Fruit fly (Drosophila melanogaster) whole organism, embryonic: Measurements from ENCODE around the gene CG14036.

ENCODE experiments used
- CG11398 ChIP-seq: fragments of 200-800 bp; sonication (Bioruptor generic); optimal IDR thresholded peaks from 2 replicates; lab custom pipeline; 2016; ENCODE audit warnings: missing biosample characterization, missing genetic modification characterization
- CG11560 ChIP-seq: fragments of 200-800 bp; sonication (Bioruptor generic); IDR thresholded peaks from 3 replicates; pipeline ENCODE4 v1.3.6; 2022; ENCODE audit warnings: missing biosample characterization, missing genetic modification characterization
- CG12155 ChIP-seq: fragments of 200-800 bp; sonication (Bioruptor generic); optimal IDR thresholded peaks from 3 replicates; lab custom pipeline; 2016; ENCODE audit warnings: missing biosample characterization, missing genetic modification characterization
- CG14965 ChIP-seq: fragments of 200-800 bp; sonication (Bioruptor generic); optimal IDR thresholded peaks from 2 replicates; lab custom pipeline; 2016; ENCODE audit warnings: missing biosample characterization, missing genetic modification characterization, borderline replicate concordance
- CG17829 ChIP-seq: fragments of 200-800 bp; optimal IDR thresholded peaks from 2 replicates; lab custom pipeline; 2019; ENCODE audit warnings: missing biosample characterization, mild to moderate bottlenecking, missing genetic modification characterization, moderate library complexity
- CG4617 ChIP-seq: fragments of 200-800 bp; sonication (Bioruptor generic); optimal IDR thresholded peaks from 3 replicates; lab custom pipeline; 2016; ENCODE audit warnings: missing biosample characterization, missing genetic modification characterization, borderline replicate concordance
- CG5245 ChIP-seq: fragments of 200-800 bp; sonication (Bioruptor generic); optimal IDR thresholded peaks from 3 replicates; lab custom pipeline; 2016; ENCODE audit warnings: missing biosample characterization, missing genetic modification characterization
- CG6683 ChIP-seq: fragments of 200-800 bp; sonication (Bioruptor generic); optimal IDR thresholded peaks from 2 replicates; lab custom pipeline; 2017; ENCODE audit warnings: missing biosample characterization, mild to moderate bottlenecking, missing genetic modification characterization, missing genetic modification reagents
- CG7745 ChIP-seq: fragments of 200-800 bp; sonication (Bioruptor generic); optimal IDR thresholded peaks from 2 replicates; lab custom pipeline; 2018; ENCODE audit warnings: missing biosample characterization, mild to moderate bottlenecking, missing genetic modification characterization, moderate library complexity
- CG7786 ChIP-seq: fragments of 200-800 bp; sonication (Bioruptor generic); optimal IDR thresholded peaks from 2 replicates; lab custom pipeline; 2016; ENCODE audit warnings: missing biosample characterization, missing genetic modification characterization
- CG8765 ChIP-seq: fragments of 200-800 bp; sonication (Bioruptor generic); IDR thresholded peaks from 2 replicates; pipeline ENCODE4 v1.3.6; 2022; ENCODE audit warnings: missing biosample characterization, missing genetic modification characterization
- CG9215 ChIP-seq: fragments of 200-800 bp; sonication (Bioruptor generic); IDR thresholded peaks from 2 replicates; pipeline ENCODE4 v1.3.6; 2022; ENCODE audit warnings: missing biosample characterization, missing genetic modification characterization
- CTCF ChIP-seq: fragments of 200-800 bp; sonication (Bioruptor generic); optimal IDR thresholded peaks from 2 replicates; lab custom pipeline; 2017; ENCODE audit warnings: missing biosample characterization, mild to moderate bottlenecking, missing genetic modification characterization, moderate library complexity
- Camta ChIP-seq: fragments of 200-800 bp; sonication (Bioruptor generic); optimal IDR thresholded peaks from 2 replicates; lab custom pipeline; 2016; ENCODE audit warnings: missing biosample characterization, missing genetic modification characterization
- Deaf1 ChIP-seq: fragments of 200-800 bp; optimal IDR thresholded peaks from 3 replicates; lab custom pipeline; 2019; ENCODE audit warnings: missing biosample characterization, mild to moderate bottlenecking, missing genetic modification characterization, moderate library complexity
- Doc3 ChIP-seq: fragments of 200-800 bp; sonication (Bioruptor generic); IDR thresholded peaks from 3 replicates; pipeline ENCODE4 v1.3.6; 2022; ENCODE audit warnings: missing biosample characterization, missing genetic modification characterization; ENCODE audit not compliant: partially characterized antibody
- HLH4C ChIP-seq: fragments of 200-800 bp; sonication (Bioruptor generic); IDR thresholded peaks from 3 replicates; pipeline ENCODE4 v1.3.6; 2022; ENCODE audit warnings: missing biosample characterization, missing genetic modification characterization; ENCODE audit not compliant: partially characterized antibody
- MTF-1 ChIP-seq: fragments of 200-800 bp; sonication (Bioruptor generic); optimal IDR thresholded peaks from 2 replicates; lab custom pipeline; 2018; ENCODE audit warnings: missing biosample characterization, mild to moderate bottlenecking, missing genetic modification characterization, borderline replicate concordance
- Meics ChIP-seq: fragments of 200-800 bp; sonication (Bioruptor generic); optimal IDR thresholded peaks from 2 replicates; lab custom pipeline; 2017; ENCODE audit warnings: missing biosample characterization, mild to moderate bottlenecking, missing genetic modification characterization
- NFAT ChIP-seq: fragments of 200-800 bp; sonication (Bioruptor generic); IDR thresholded peaks from 2 replicates; pipeline ENCODE4 v1.3.6; 2022; ENCODE audit warnings: missing biosample characterization, missing genetic modification characterization
- Rfx ChIP-seq: fragments of 200-800 bp; sonication (Bioruptor generic); IDR thresholded peaks from 2 replicates; pipeline ENCODE4 v1.3.6; 2022; ENCODE audit warnings: missing biosample characterization, missing genetic modification characterization
- Stat92E ChIP-seq, 3 experiments: fragments of >200 bp in 2 of 3; fragments of 200-800 bp in 1 of 3; sonication (Bioruptor generic) in 1 of 3; optimal IDR thresholded peaks; 2 replicates each; lab custom pipeline; 2017 to 2019; ENCODE audit warnings: missing biosample characterization in 3 of 3, missing genetic modification characterization in 3 of 3, mild to moderate bottlenecking in 1 of 3, moderate library complexity in 1 of 3
- Taf1 ChIP-seq: fragments of 200-800 bp; sonication (Bioruptor generic); IDR thresholded peaks from 2 replicates; pipeline ENCODE4 v1.3.6; 2022; ENCODE audit warnings: missing biosample characterization, missing genetic modification characterization
- Xbp1 ChIP-seq: fragments of 200-800 bp; sonication (Bioruptor generic); optimal IDR thresholded peaks from 3 replicates; lab custom pipeline; 2016; ENCODE audit warnings: missing biosample characterization, mild to moderate bottlenecking, missing genetic modification characterization
- amos ChIP-seq: fragments of 200-800 bp; sonication (Bioruptor generic); IDR thresholded peaks from 2 replicates; pipeline ENCODE4 v1.3.6; 2022; ENCODE audit warnings: missing biosample characterization, missing genetic modification characterization; ENCODE audit not compliant: partially characterized antibody
- ato ChIP-seq: fragments of 200-800 bp; sonication (Bioruptor generic); IDR thresholded peaks from 2 replicates; pipeline ENCODE4 v1.3.6; 2022; ENCODE audit warnings: missing biosample characterization, missing genetic modification characterization; ENCODE audit not compliant: partially characterized antibody
- bbx ChIP-seq: fragments of 200-800 bp; sonication (Bioruptor generic); IDR thresholded peaks from 2 replicates; pipeline ENCODE4 v1.3.6; 2022; ENCODE audit warnings: missing biosample characterization, missing genetic modification characterization; ENCODE audit not compliant: partially characterized antibody
- ci ChIP-seq: fragments of 200-800 bp; sonication (Bioruptor generic); IDR thresholded peaks from 3 replicates; pipeline ENCODE4 v1.3.6; 2022; ENCODE audit warnings: missing biosample characterization, missing genetic modification characterization
- da ChIP-seq: fragments of 200-800 bp; sonication (Bioruptor generic); optimal IDR thresholded peaks from 2 replicates; lab custom pipeline; 2016; ENCODE audit warnings: missing biosample characterization, missing genetic modification characterization
- dan ChIP-seq: fragments of 200-800 bp; sonication (Bioruptor generic); IDR thresholded peaks from 2 replicates; pipeline ENCODE4 v1.3.6; 2022; ENCODE audit warnings: missing biosample characterization, missing genetic modification characterization
- ewg ChIP-seq: fragments of 200-800 bp; sonication (Bioruptor generic); optimal IDR thresholded peaks from 3 replicates; lab custom pipeline; 2017; ENCODE audit warnings: mild to moderate bottlenecking, missing biosample characterization, missing genetic modification reagents, missing genetic modification characterization
- fd3F ChIP-seq: fragments of 200-800 bp; sonication (Bioruptor generic); optimal IDR thresholded peaks from 2 replicates; lab custom pipeline; 2018; ENCODE audit warnings: missing biosample characterization, mild to moderate bottlenecking, missing genetic modification characterization, moderate library complexity
- fd96Cb ChIP-seq: fragments of 200-800 bp; sonication (Bioruptor generic); optimal IDR thresholded peaks from 2 replicates; lab custom pipeline; 2018; ENCODE audit warnings: missing biosample characterization, mild to moderate bottlenecking, missing genetic modification characterization, moderate library complexity
- gcm2 ChIP-seq: fragments of 200-800 bp; sonication (Bioruptor generic); optimal IDR thresholded peaks from 2 replicates; lab custom pipeline; 2016; ENCODE audit warnings: missing biosample characterization, missing genetic modification characterization
- gt ChIP-seq: fragments of 200-800 bp; sonication (Bioruptor generic); IDR thresholded peaks from 2 replicates; pipeline ENCODE4 v1.3.6; 2022; ENCODE audit warnings: missing biosample characterization, missing genetic modification characterization
- inv ChIP-seq: fragments of 200-800 bp; sonication (Bioruptor generic); IDR thresholded peaks from 2 replicates; pipeline ENCODE4 v1.3.6; 2022; ENCODE audit warnings: missing biosample characterization, missing genetic modification characterization; ENCODE audit not compliant: partially characterized antibody
- kay ChIP-seq: fragments of 200-800 bp; sonication (Bioruptor generic); optimal IDR thresholded peaks from 2 replicates; lab custom pipeline; 2016; ENCODE audit warnings: missing biosample characterization, missing genetic modification characterization
- mld ChIP-seq: fragments of 200-800 bp; sonication (Bioruptor generic); IDR thresholded peaks from 3 replicates; pipeline ENCODE4 v1.3.6; 2022; ENCODE audit warnings: missing biosample characterization, missing genetic modification characterization; ENCODE audit not compliant: partially characterized antibody
- onecut ChIP-seq: fragments of 200-800 bp; sonication (Bioruptor generic); IDR thresholded peaks from 2 replicates; pipeline ENCODE4 v1.3.6; 2022; ENCODE audit warnings: missing biosample characterization, missing genetic modification characterization
- otp ChIP-seq: fragments of 200-800 bp; sonication (Bioruptor generic); IDR thresholded peaks from 3 replicates; pipeline ENCODE4, ENCODE4 v1.3.6; 2022; ENCODE audit warnings: missing biosample characterization, missing genetic modification characterization
- pfk ChIP-seq: fragments of 200-800 bp; sonication (Bioruptor generic); optimal IDR thresholded peaks from 2 replicates; lab custom pipeline; 2018; ENCODE audit warnings: missing biosample characterization, mild to moderate bottlenecking, missing genetic modification characterization, moderate library complexity
- prd ChIP-seq, 3 experiments: fragments of >200 bp in 2 of 3; fragments of 200-800 bp in 1 of 3; sonication (Bioruptor generic) in 1 of 3; optimal IDR thresholded peaks in 2 of 3; IDR thresholded peaks in 1 of 3; 2 replicates in 2 of 3; 3 replicates in 1 of 3; pipeline versions ENCODE4 v1.3.6 to Lab custom; 2017 to 2022; ENCODE audit warnings: missing biosample characterization in 1 of 3, missing genetic modification characterization in 1 of 3
- salm ChIP-seq: fragments of 200-800 bp; sonication (Bioruptor generic); optimal IDR thresholded peaks from 2 replicates; lab custom pipeline; 2018; ENCODE audit warnings: missing biosample characterization, mild to moderate bottlenecking, missing genetic modification characterization
- sens ChIP-seq: fragments of 200-800 bp; sonication (Bioruptor generic); peaks from one replicate; lab custom pipeline; 2016; ENCODE audit warnings: missing biosample characterization, missing genetic modification characterization
- so ChIP-seq: fragments of 200-800 bp; sonication (Bioruptor generic); IDR thresholded peaks from 3 replicates; pipeline ENCODE4 v1.3.6; 2022; ENCODE audit warnings: missing biosample characterization, missing genetic modification characterization
- stwl ChIP-seq: fragments of 200-800 bp; sonication (Bioruptor generic); optimal IDR thresholded peaks from 3 replicates; lab custom pipeline; 2018; ENCODE audit warnings: missing biosample characterization, mild to moderate bottlenecking, missing genetic modification characterization, moderate library complexity
- sug ChIP-seq: fragments of 200-800 bp; optimal IDR thresholded peaks from 2 replicates; lab custom pipeline; 2019; ENCODE audit warnings: missing biosample characterization, mild to moderate bottlenecking, missing genetic modification characterization, moderate library complexity
- tgo ChIP-seq: fragments of 200-800 bp; sonication (Bioruptor generic); IDR thresholded peaks from 3 replicates; pipeline ENCODE4 v1.3.6; 2022; ENCODE audit warnings: missing biosample characterization, missing genetic modification characterization
- zfh1 ChIP-seq: fragments of 200-800 bp; sonication (Bioruptor generic); IDR thresholded peaks from 3 replicates; pipeline ENCODE4 v1.3.6; 2022; ENCODE audit warnings: missing biosample characterization, missing genetic modification characterization

Gene CG14036

DNA sequence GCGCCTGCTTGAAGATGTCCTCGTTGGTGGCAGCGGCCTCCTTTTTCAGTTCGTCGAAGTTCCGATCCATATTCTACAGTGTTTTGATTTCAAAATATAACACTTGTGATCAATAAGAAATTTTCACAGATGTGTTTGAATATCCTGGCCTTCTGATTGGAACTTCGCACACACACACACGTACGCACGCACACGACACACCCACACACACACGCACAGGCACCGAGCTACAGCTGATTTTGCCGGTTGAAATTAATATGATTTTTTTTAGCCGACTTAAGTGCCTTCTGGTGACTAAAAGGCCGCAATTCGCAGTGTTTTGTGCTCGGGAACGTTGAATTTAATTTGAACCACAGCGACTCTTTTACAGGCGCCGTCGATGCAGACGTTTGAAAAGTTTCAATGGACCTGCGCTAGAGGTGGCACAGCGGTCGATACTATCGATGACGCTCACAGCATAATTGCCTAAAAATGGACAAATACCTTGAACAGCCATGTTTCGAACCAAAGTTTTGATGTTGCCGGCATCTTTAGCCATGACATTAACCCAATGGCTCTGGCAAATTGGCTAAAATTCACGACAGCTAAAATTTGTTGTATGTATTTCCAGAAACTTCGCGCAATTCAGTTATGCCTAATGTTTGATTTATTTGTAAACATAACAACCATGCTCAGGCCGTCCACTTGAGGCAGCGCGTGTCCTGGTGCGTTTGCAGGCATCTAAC lies 45.3 kb downstream of the CG14036 start, which contains the start of gene Rtnl1 (continued):
- no peak for TF ChIP-seq Stat92E (GFP tag; optimal IDR thresholded peaks at IDR 0.05; lab: Kevin White, UChicago)
- TF ChIP-seq CG9215 (GFP tag; lab: Robert Waterston, UW): no peak
- TF ChIP-seq stwl: peak; percentile 71
- TF ChIP-seq Doc3 (GFP tag; lab: Robert Waterston, UW): peak; percentile 80
- TF ChIP-seq Taf1 (GFP tag; lab: Robert Waterston, UW): no peak
- TF ChIP-seq salm (tag; lab: Kevin White, UChicago): peak; percentile 9
- TF ChIP-seq NFAT (GFP tag; lab: Robert Waterston, UW): peak; percentile 53; the same call in 1 of the 2 replicates
- TF ChIP-seq Rfx (GFP tag; lab: Robert Waterston, UW): peak; percentile 50; the same call in 1 of the 2 replicates
- TF ChIP-seq Meics: no peak
- peak; percentile 100 for TF ChIP-seq ewg (GFP tag; lab: Kevin White, UChicago)
- peak; percentile 81 for TF ChIP-seq CG4617
- TF ChIP-seq inv (GFP tag; lab: Robert Waterston, UW): peak; percentile 85
- peak; percentile 67 for TF ChIP-seq ato (GFP tag; lab: Robert Waterston, UW)
- no peak for TF ChIP-seq so (GFP tag; lab: Robert Waterston, UW)
- TF ChIP-seq Xbp1 (GFP tag; lab: Kevin White, UChicago): peak; percentile 52
- TF ChIP-seq MTF-1 (GFP tag; lab: Kevin White, UChicago): no peak
- TF ChIP-seq dan (GFP tag; lab: Robert Waterston, UW): no peak
- TF ChIP-seq CG14965: no peak
- peak; percentile 82 for TF ChIP-seq HLH4C (GFP tag; lab: Robert Waterston, UW)
- TF ChIP-seq onecut (GFP tag; lab: Robert Waterston, UW): 0 out of 2 replicates have a peak, but pooled peaks have one; percentile 4
- peak; percentile 96 for TF ChIP-seq amos (GFP tag; lab: Robert Waterston, UW)
- peak; percentile 85 for TF ChIP-seq sens
- peak; percentile 29 for TF ChIP-seq CG7786
- peak; percentile 52 for TF ChIP-seq CG12155 (GFP tag; lab: Kevin White, UChicago)
- 0 out of 3 replicates have a peak, but pooled peaks have one; percentile 9 for TF ChIP-seq CG11560 (tag; lab: Robert Waterston, UW)
- no peak for TF ChIP-seq Camta
- TF ChIP-seq CTCF (GFP tag; lab: Kevin White, UChicago): peak; percentile 78
- TF ChIP-seq gcm2 (GFP tag; lab: Kevin White, UChicago): peak; percentile 37
- no peak for TF ChIP-seq fd3F (GFP tag; lab: Kevin White, UChicago)
- no peak for TF ChIP-seq pfk (GFP tag; lab: Kevin White, UChicago)
- peak; percentile 57; the same call in 2 of the 3 replicates for TF ChIP-seq ci (GFP tag; lab: Robert Waterston, UW)
- TF ChIP-seq da (GFP tag; lab: Kevin White, UChicago): no peak
- no peak for TF ChIP-seq prd (optimal IDR thresholded peaks at IDR 0.05; lab: Kevin White, UChicago)
- TF ChIP-seq prd (GFP tag; IDR thresholded peaks at IDR 0.05; lab: Robert Waterston, UW): no peak
- TF ChIP-seq CG8765: no peak; the same call in 1 of the 2 replicates
- no peak for TF ChIP-seq fd96Cb (tag; lab: Kevin White, UChicago)
- no peak for TF ChIP-seq tgo (GFP tag; lab: Robert Waterston, UW)
- TF ChIP-seq CG7745 (tag; lab: Kevin White, UChicago): no peak
- no peak for TF ChIP-seq gt (GFP tag; lab: Robert Waterston, UW)
- TF ChIP-seq otp (GFP tag; lab: Robert Waterston, UW): no peak
- TF ChIP-seq CG17829 (tag; lab: Kevin White, UChicago): peak; percentile 68
- TF ChIP-seq CG5245 (GFP tag; lab: Kevin White, UChicago): no peak
- no peak for TF ChIP-seq kay (GFP tag; lab: Kevin White, UChicago)
- TF ChIP-seq CG11398 (GFP tag; lab: Kevin White, UChicago): no peak
- TF ChIP-seq bbx (GFP tag; lab: Robert Waterston, UW): peak; percentile 90
- TF ChIP-seq mld (GFP tag; lab: Robert Waterston, UW): peak; percentile 84; the same call in 2 of the 3 replicates
- TF ChIP-seq CG6683 (GFP tag; lab: Kevin White, UChicago): no peak
- peak; percentile 63 for TF ChIP-seq sug (tag; lab: Kevin White, UChicago)
- TF ChIP-seq Deaf1 (tag; lab: Kevin White, UChicago): peak; percentile 29
- no peak for TF ChIP-seq zfh1 (GFP tag; lab: Robert Waterston, UW)
